Worm (Caenorhabditis elegans) whole organism, early embryonic: ENCODE measurements around the gene srx-43.

Experiments used
- B0310.2 ChIP-seq: sonication (generic microtip); optimal IDR thresholded peaks from 2 replicates; lab custom pipeline; 2016; ENCODE audit warnings: mild to moderate bottlenecking, missing genetic modification characterization, missing compliant biosample characterization
- ama-1 ChIP-seq: fragments of 150-350 bp; optimal IDR thresholded peaks from 2 replicates; lab custom pipeline; 2014
- ceh-13 ChIP-seq: fragments of 200-800 bp; sonication (Bioruptor generic); optimal IDR thresholded peaks from 2 replicates; lab custom pipeline; 2018; ENCODE audit warnings: mild to moderate bottlenecking, missing genetic modification characterization, missing compliant biosample characterization
- ceh-36 ChIP-seq: sonication (generic microtip); optimal IDR thresholded peaks from 2 replicates; lab custom pipeline; 2016; ENCODE audit warnings: missing genetic modification characterization, inconsistent platforms, missing compliant biosample characterization
- ets-7 ChIP-seq: sonication (generic microtip); optimal IDR thresholded peaks from 2 replicates; lab custom pipeline; 2016; ENCODE audit warnings: missing genotype, missing genetic modification characterization, missing compliant biosample characterization
- flt-1 ChIP-seq: fragments of 200-800 bp; sonication (Bioruptor generic); IDR thresholded peaks from 2 replicates; pipeline ENCODE4 v1.3.6; 2022; ENCODE audit warnings: missing genetic modification characterization, missing compliant biosample characterization
- hmbx-1 ChIP-seq: sonication (generic microtip); optimal IDR thresholded peaks from 2 replicates; lab custom pipeline; 2016; ENCODE audit warnings: mild to moderate bottlenecking, missing genetic modification characterization, missing compliant biosample characterization
- hmg-4 ChIP-seq: fragments of 200-800 bp; sonication (Bioruptor generic); optimal IDR thresholded peaks from 2 replicates; lab custom pipeline; 2018; ENCODE audit warnings: mild to moderate bottlenecking, missing genetic modification characterization, missing compliant biosample characterization
- hnd-1 ChIP-seq: sonication (generic microtip); optimal IDR thresholded peaks from 2 replicates; lab custom pipeline; 2016; ENCODE audit warnings: missing genetic modification characterization, missing compliant biosample characterization
- pes-1 ChIP-seq: fragments of 200-800 bp; sonication (Bioruptor generic); IDR thresholded peaks from 2 replicates; pipeline ENCODE4 v1.3.6; 2022; ENCODE audit warnings: missing genetic modification reagents, missing genetic modification characterization, missing compliant biosample characterization
- scrt-1 ChIP-seq: fragments of 200-800 bp; sonication (Bioruptor generic); IDR thresholded peaks from 2 replicates; pipeline ENCODE4 v1.3.6; 2022; ENCODE audit warnings: missing genetic modification characterization, missing compliant biosample characterization
- sea-1 ChIP-seq: fragments of 200-800 bp; sonication (Bioruptor generic); conservative IDR thresholded peaks from 2 replicates; pipeline ENCODE4 v1.3.6; 2022; ENCODE audit warnings: missing genetic modification characterization, missing compliant biosample characterization
- tbx-11 ChIP-seq: fragments of 200-800 bp; sonication (Bioruptor generic); IDR thresholded peaks from 2 replicates; pipeline ENCODE4 v1.3.6; 2022; ENCODE audit warnings: missing genetic modification characterization, missing compliant biosample characterization
- tbx-37 ChIP-seq: fragments of 200-800 bp; sonication (Bioruptor generic); conservative IDR thresholded peaks from 2 replicates; pipeline ENCODE4 v1.3.6; 2022; ENCODE audit warnings: missing genetic modification reagents, missing genetic modification characterization, missing compliant biosample characterization

DNA sequence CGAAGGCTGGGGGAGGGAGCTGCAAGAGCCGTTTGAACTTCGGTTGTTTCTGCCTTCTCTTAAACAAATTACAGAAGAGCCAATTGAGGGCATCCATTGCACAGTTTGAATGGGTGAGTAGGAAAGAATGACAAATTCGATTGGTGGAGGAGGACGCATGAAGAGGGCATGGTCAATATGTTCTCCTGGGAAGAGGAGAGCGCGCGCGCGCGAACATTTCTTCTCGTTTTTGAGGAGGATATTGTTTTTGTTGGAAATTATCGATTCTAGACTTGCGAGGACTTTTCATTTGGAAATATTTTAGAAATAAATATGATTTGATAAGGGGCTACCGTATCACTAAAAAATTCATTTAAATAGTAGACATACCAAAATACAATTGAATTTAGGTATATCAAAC lies 13.8 kb downstream of the srx-43 start, which contains the start of gene T10C6.7:
- TF ChIP-seq tbx-11 (no peak), ceh-36 (tag; lab: Kevin White, UChicago) (no peak), hnd-1 (tag; lab: Kevin White, UChicago) (no peak), tbx-37 (GFP tag; lab: Robert Waterston, UW) (no peak), flt-1 (no peak), pes-1 (GFP tag; lab: Robert Waterston, UW) (no peak), sea-1 (GFP tag; lab: Robert Waterston, UW) (no peak), hmbx-1 (tag; lab: Kevin White, UChicago) (no peak), ets-7 (tag; lab: Kevin White, UChicago) (no peak), ama-1 (lab: Kevin White, UChicago) (no peak), B0310.2 (tag; lab: Kevin White, UChicago) (no peak), scrt-1 (GFP tag; lab: Robert Waterston, UW) (no peak), ceh-13 (GFP tag; lab: Kevin White, UChicago) (no peak), hmg-4 (GFP tag; lab: Kevin White, UChicago) (no peak)
